Fruit fly (Drosophila melanogaster) whole organism, embryonic: ENCODE measurements around the gene eEF1delta.

Experiments
- Ada2b ChIP-seq: fragments of 200-800 bp; sonication (Bioruptor generic); IDR thresholded peaks from 2 replicates; pipeline ENCODE4 v1.3.6; 2022; ENCODE audit warnings: missing biosample characterization, missing genetic modification characterization
- Aef1 ChIP-seq: fragments of 200-800 bp; sonication (Bioruptor generic); IDR thresholded peaks from 3 replicates; pipeline ENCODE4 v1.3.6; 2022; ENCODE audit warnings: missing biosample characterization, missing genetic modification characterization
- Awh ChIP-seq: fragments of 200-800 bp; sonication (Bioruptor generic); IDR thresholded peaks from 2 replicates; pipeline ENCODE4, ENCODE4 v1.3.6; 2022; ENCODE audit warnings: missing biosample characterization, missing genetic modification characterization
- CG10543 ChIP-seq: fragments of 200-800 bp; sonication (Bioruptor generic); optimal IDR thresholded peaks from 3 replicates; lab custom pipeline; 2017; ENCODE audit warnings: missing biosample characterization, mild to moderate bottlenecking, missing genetic modification characterization, moderate library complexity
- CG11093 ChIP-seq: fragments of 200-800 bp; sonication (Bioruptor generic); IDR thresholded peaks from 3 replicates; pipeline ENCODE4 v1.3.6; 2022; ENCODE audit warnings: missing biosample characterization, missing genetic modification characterization
- CG11247 ChIP-seq: fragments of 200-800 bp; sonication (Bioruptor generic); IDR thresholded peaks from 2 replicates; pipeline ENCODE4 v1.3.6; 2022; ENCODE audit warnings: missing biosample characterization, missing genetic modification characterization
- CG11456 ChIP-seq: fragments of 200-800 bp; sonication (Bioruptor generic); IDR thresholded peaks from 3 replicates; pipeline ENCODE4 v1.3.6; 2022; ENCODE audit warnings: missing biosample characterization, missing genetic modification characterization
- CG11504 ChIP-seq: fragments of 200-800 bp; sonication (Bioruptor generic); optimal IDR thresholded peaks from 3 replicates; lab custom pipeline; 2019; ENCODE audit warnings: missing biosample characterization, mild to moderate bottlenecking, missing genetic modification characterization, moderate library complexity
- CG12744 ChIP-seq: fragments of 200-800 bp; sonication (Bioruptor generic); optimal IDR thresholded peaks from 2 replicates; lab custom pipeline; 2016; ENCODE audit warnings: missing biosample characterization, missing genetic modification characterization
- CG13894 ChIP-seq: fragments of 200-800 bp; sonication (Bioruptor generic); optimal IDR thresholded peaks from 3 replicates; lab custom pipeline; 2018; ENCODE audit warnings: missing biosample characterization, mild to moderate bottlenecking, missing genetic modification characterization, moderate library complexity
- CG17568 ChIP-seq: fragments of 200-800 bp; sonication (Bioruptor generic); optimal IDR thresholded peaks from 2 replicates; lab custom pipeline; 2018; ENCODE audit warnings: missing biosample characterization, mild to moderate bottlenecking, missing genetic modification characterization, moderate library complexity
- CG17912 ChIP-seq: fragments of 200-800 bp; sonication (Bioruptor generic); optimal IDR thresholded peaks from 2 replicates; lab custom pipeline; 2018; ENCODE audit warnings: missing biosample characterization, mild to moderate bottlenecking, missing genetic modification characterization
- CG18619 ChIP-seq: fragments of 200-800 bp; sonication (Bioruptor generic); optimal IDR thresholded peaks from 3 replicates; lab custom pipeline; 2017; ENCODE audit warnings: missing biosample characterization, mild to moderate bottlenecking, missing genetic modification characterization
- CG2712 ChIP-seq: fragments of 200-800 bp; optimal IDR thresholded peaks from 3 replicates; lab custom pipeline; 2019; ENCODE audit warnings: missing biosample characterization, mild to moderate bottlenecking, missing genetic modification characterization, moderate library complexity
- CG4360 ChIP-seq: fragments of 200-800 bp; sonication (Bioruptor generic); IDR thresholded peaks from 2 replicates; pipeline ENCODE4 v1.3.6; 2022; ENCODE audit warnings: missing biosample characterization, missing genetic modification characterization
- CG6272 ChIP-seq: fragments of 200-800 bp; sonication (Bioruptor generic); IDR thresholded peaks from 2 replicates; pipeline ENCODE4 v1.3.6; 2022; ENCODE audit warnings: missing biosample characterization, missing genetic modification characterization
- CG6689 ChIP-seq: fragments of 200-800 bp; sonication (Bioruptor generic); IDR thresholded peaks from 2 replicates; pipeline ENCODE4 v1.3.6; 2022; ENCODE audit warnings: missing biosample characterization, missing genetic modification characterization
- CG8388 ChIP-seq: fragments of 200-800 bp; sonication (Bioruptor generic); optimal IDR thresholded peaks from 2 replicates; lab custom pipeline; 2019; ENCODE audit warnings: missing biosample characterization, mild to moderate bottlenecking, missing genetic modification characterization, moderate library complexity
- CG9215 ChIP-seq: fragments of 200-800 bp; sonication (Bioruptor generic); IDR thresholded peaks from 2 replicates; pipeline ENCODE4 v1.3.6; 2022; ENCODE audit warnings: missing biosample characterization, missing genetic modification characterization
- CG9876 ChIP-seq: fragments of 200-800 bp; sonication (Bioruptor generic); optimal IDR thresholded peaks from 2 replicates; lab custom pipeline; 2016; ENCODE audit warnings: missing biosample characterization, missing genetic modification characterization
- Dp ChIP-seq: fragments of 200-800 bp; sonication (Bioruptor generic); optimal IDR thresholded peaks from 2 replicates; lab custom pipeline; 2018; ENCODE audit warnings: missing biosample characterization, mild to moderate bottlenecking, missing genetic modification characterization, moderate library complexity
- Elba2 ChIP-seq: fragments of 200-800 bp; sonication (Bioruptor generic); optimal IDR thresholded peaks from 3 replicates; lab custom pipeline; 2016; ENCODE audit warnings: missing biosample characterization, missing genetic modification characterization
- Kr ChIP-seq: fragments of 200-800 bp; sonication (Bioruptor generic); optimal IDR thresholded peaks from 2 replicates; lab custom pipeline; 2017; ENCODE audit warnings: missing biosample characterization, mild to moderate bottlenecking, missing genetic modification characterization
- Lhr ChIP-seq: fragments of 200-800 bp; sonication (Bioruptor generic); optimal IDR thresholded peaks from 3 replicates; lab custom pipeline; 2017; ENCODE audit warnings: mild to moderate bottlenecking, missing biosample characterization, missing genetic modification reagents, missing genetic modification characterization
- Lim3 ChIP-seq: fragments of 200-800 bp; sonication (Bioruptor generic); IDR thresholded peaks from 2 replicates; pipeline ENCODE4 v1.3.6; 2022; ENCODE audit warnings: missing biosample characterization, missing genetic modification characterization
- MESR4 ChIP-seq: fragments of 200-800 bp; sonication (Bioruptor generic); optimal IDR thresholded peaks from 2 replicates; lab custom pipeline; 2018; ENCODE audit warnings: missing biosample characterization, mild to moderate bottlenecking, missing genetic modification characterization, moderate library complexity
- NK7.1 ChIP-seq: fragments of 200-800 bp; sonication (Bioruptor generic); optimal IDR thresholded peaks from 3 replicates; lab custom pipeline; 2016; ENCODE audit warnings: missing biosample characterization, missing genetic modification characterization
- Neu2 ChIP-seq: fragments of 200-800 bp; sonication (Bioruptor generic); optimal IDR thresholded peaks from 3 replicates; lab custom pipeline; 2016; ENCODE audit warnings: missing biosample characterization, missing genetic modification characterization, borderline replicate concordance
- PHDP ChIP-seq: fragments of 200-800 bp; sonication (Bioruptor generic); optimal IDR thresholded peaks from 3 replicates; lab custom pipeline; 2018; ENCODE audit warnings: missing biosample characterization, mild to moderate bottlenecking, missing genetic modification characterization, moderate library complexity
- Side ChIP-seq: fragments of 200-800 bp; sonication (Bioruptor generic); optimal IDR thresholded peaks from 2 replicates; lab custom pipeline; 2016; ENCODE audit warnings: missing biosample characterization, missing genetic modification characterization
- Sox102F ChIP-seq: fragments of 200-800 bp; sonication (Bioruptor generic); optimal IDR thresholded peaks from 2 replicates; lab custom pipeline; 2018; ENCODE audit warnings: missing biosample characterization, mild to moderate bottlenecking, missing genetic modification characterization, moderate library complexity
- Vsx1 ChIP-seq: fragments of 200-800 bp; sonication (Bioruptor generic); optimal IDR thresholded peaks from 2 replicates; lab custom pipeline; 2017; ENCODE audit warnings: missing biosample characterization, mild to moderate bottlenecking, missing genetic modification characterization, missing genetic modification reagents
- ash1 ChIP-seq: fragments of 200-800 bp; sonication (Bioruptor generic); optimal IDR thresholded peaks from 2 replicates; lab custom pipeline; 2018; ENCODE audit warnings: missing biosample characterization, mild to moderate bottlenecking, missing genetic modification characterization
- bcd ChIP-seq: fragments of 200-800 bp; sonication (Bioruptor generic); optimal IDR thresholded peaks from 2 replicates; lab custom pipeline; 2017; ENCODE audit warnings: missing biosample characterization, mild to moderate bottlenecking, missing genetic modification characterization
- br ChIP-seq: fragments of >200 bp; optimal IDR thresholded peaks from 2 replicates; lab custom pipeline; 2017
- bsh ChIP-seq, 2 experiments: fragments of 200-800 bp; sonication (Bioruptor generic); optimal IDR thresholded peaks; 2 replicates each; lab custom pipeline; 2017 to 2018; ENCODE audit warnings: mild to moderate bottlenecking in 2 of 2, missing biosample characterization in 2 of 2, missing genetic modification characterization in 2 of 2, moderate library complexity in 1 of 2
- cg ChIP-seq: fragments of 200-800 bp; sonication (Bioruptor generic); optimal IDR thresholded peaks from 3 replicates; lab custom pipeline; 2019; ENCODE audit warnings: missing biosample characterization, mild to moderate bottlenecking, missing genetic modification characterization, moderate library complexity
- fru ChIP-seq: fragments of >200 bp; optimal IDR thresholded peaks from 2 replicates; lab custom pipeline; 2017
- gcm ChIP-seq: fragments of 200-800 bp; sonication (Bioruptor generic); optimal IDR thresholded peaks from 2 replicates; lab custom pipeline; 2019; ENCODE audit warnings: missing biosample characterization, mild to moderate bottlenecking, missing genetic modification characterization, moderate library complexity
- gsb ChIP-seq: fragments of 200-800 bp; sonication (Bioruptor generic); IDR thresholded peaks from 2 replicates; pipeline ENCODE4 v1.3.6; 2022; ENCODE audit warnings: missing biosample characterization, missing genetic modification characterization
- jigr1 ChIP-seq: fragments of 200-800 bp; sonication (Bioruptor generic); IDR thresholded peaks from 3 replicates; pipeline ENCODE4 v1.3.6; 2022; ENCODE audit warnings: missing biosample characterization, missing genetic modification characterization
- kah ChIP-seq: fragments of 200-800 bp; sonication (Bioruptor generic); optimal IDR thresholded peaks from 2 replicates; lab custom pipeline; 2018; ENCODE audit warnings: missing biosample characterization, mild to moderate bottlenecking, missing genetic modification characterization
- ken ChIP-seq: fragments of 200-800 bp; sonication (Bioruptor generic); IDR thresholded peaks from 3 replicates; pipeline ENCODE4 v1.3.6; 2022; ENCODE audit warnings: missing biosample characterization, missing genetic modification characterization
- pan ChIP-seq, 4 experiments: fragments of >200 bp in 3 of 4; fragments of 200-800 bp in 1 of 4; sonication (Bioruptor generic) in 1 of 4; optimal IDR thresholded peaks in 3 of 4; IDR thresholded peaks in 1 of 4; 2 replicates each; pipeline versions ENCODE4 v1.3.6 to Lab custom; 2017 to 2022; ENCODE audit warnings: missing biosample characterization in 2 of 4, missing genetic modification characterization in 2 of 4, mixed read lengths in 1 of 4
- repo ChIP-seq: fragments of 200-800 bp; sonication (Bioruptor generic); optimal IDR thresholded peaks from 2 replicates; lab custom pipeline; 2016; ENCODE audit warnings: missing biosample characterization, missing genetic modification characterization
- ro ChIP-seq: fragments of 200-800 bp; sonication (Bioruptor generic); IDR thresholded peaks from 2 replicates; pipeline ENCODE4 v1.3.6; 2022; ENCODE audit warnings: missing biosample characterization, missing genetic modification characterization
- row ChIP-seq: fragments of 200-800 bp; sonication (Bioruptor generic); IDR thresholded peaks from 3 replicates; pipeline ENCODE4 v1.3.6; 2022; ENCODE audit warnings: missing biosample characterization, missing genetic modification characterization
- shn ChIP-seq: fragments of 200-800 bp; sonication (Bioruptor generic); optimal IDR thresholded peaks from 3 replicates; lab custom pipeline; 2016; ENCODE audit warnings: missing biosample characterization, missing genetic modification characterization
- sim ChIP-seq: fragments of 200-800 bp; sonication (Bioruptor generic); IDR thresholded peaks from 2 replicates; pipeline ENCODE4 v1.3.6; 2022; ENCODE audit warnings: missing biosample characterization, missing genetic modification characterization
- unc-4 ChIP-seq: fragments of 200-800 bp; sonication (Bioruptor generic); IDR thresholded peaks from 2 replicates; pipeline ENCODE4 v1.3.6; 2022; ENCODE audit warnings: missing biosample characterization, missing genetic modification characterization; ENCODE audit not compliant: partially characterized antibody
- vfl ChIP-seq: fragments of 200-800 bp; sonication (Bioruptor generic); optimal IDR thresholded peaks from 2 replicates; lab custom pipeline; 2016; ENCODE audit warnings: missing biosample characterization, missing genetic modification characterization

The eEF1delta gene

dm6 chr2L:10263830-10264634 is 31.7 kb downstream of the eEF1delta start, which contains the start of gene REPTOR-BP (continued):
- no peak for TF ChIP-seq CG18619 (GFP tag; lab: Kevin White, UChicago)
- TF ChIP-seq bcd = no peak
- no peak for TF ChIP-seq CG11093 (GFP tag; lab: Robert Waterston, UW)
- TF ChIP-seq gcm (GFP tag; lab: Kevin White, UChicago) = no peak
- no peak for TF ChIP-seq CG9876 (GFP tag; lab: Kevin White, UChicago)
- TF ChIP-seq bsh (GFP tag; optimal IDR thresholded peaks at IDR 0.05; lab: Kevin White, UChicago) = no peak
- no peak for TF ChIP-seq CG4360
- no peak for TF ChIP-seq PHDP
- no peak for TF ChIP-seq Side (GFP tag; lab: Kevin White, UChicago)
- peak; percentile 95 for TF ChIP-seq cg (GFP tag; lab: Kevin White, UChicago)
- no peak for TF ChIP-seq Lim3
- TF ChIP-seq CG11504 (tag; lab: Kevin White, UChicago) = no peak
- TF ChIP-seq vfl (GFP tag; lab: Kevin White, UChicago) = no peak
- TF ChIP-seq fru (lab: Kevin White, UChicago) = no peak
- no peak for TF ChIP-seq CG11456 (GFP tag; lab: Robert Waterston, UW)
- no peak for TF ChIP-seq sim
- peak; percentile 48 for TF ChIP-seq Elba2
- TF ChIP-seq Lhr (GFP tag; lab: Kevin White, UChicago) = no peak
- TF ChIP-seq Dp (GFP tag; lab: Kevin White, UChicago) = peak; percentile 41
- TF ChIP-seq CG17568 (GFP tag; lab: Kevin White, UChicago) = peak; percentile 14
- no peak for TF ChIP-seq Awh (GFP tag; lab: Robert Waterston, UW)
- peak; percentile 83 for TF ChIP-seq MESR4 (GFP tag; lab: Kevin White, UChicago)
- no peak for TF ChIP-seq CG13894 (tag; lab: Kevin White, UChicago)
- TF ChIP-seq ash1 (GFP tag; lab: Kevin White, UChicago) = no peak
- TF ChIP-seq Neu2 (GFP tag; lab: Kevin White, UChicago) = no peak
- no peak for TF ChIP-seq repo (GFP tag; lab: Kevin White, UChicago)
- TF ChIP-seq Sox102F = no peak
- TF ChIP-seq CG10543 = no peak
- no peak for TF ChIP-seq NK7.1 (GFP tag; lab: Kevin White, UChicago)
- no peak for TF ChIP-seq ro
- no peak for TF ChIP-seq Vsx1 (GFP tag; lab: Kevin White, UChicago)
- TF ChIP-seq unc-4 (GFP tag; lab: Robert Waterston, UW) = no peak
- no peak for TF ChIP-seq CG8388 (GFP tag; lab: Kevin White, UChicago)

DNA sequence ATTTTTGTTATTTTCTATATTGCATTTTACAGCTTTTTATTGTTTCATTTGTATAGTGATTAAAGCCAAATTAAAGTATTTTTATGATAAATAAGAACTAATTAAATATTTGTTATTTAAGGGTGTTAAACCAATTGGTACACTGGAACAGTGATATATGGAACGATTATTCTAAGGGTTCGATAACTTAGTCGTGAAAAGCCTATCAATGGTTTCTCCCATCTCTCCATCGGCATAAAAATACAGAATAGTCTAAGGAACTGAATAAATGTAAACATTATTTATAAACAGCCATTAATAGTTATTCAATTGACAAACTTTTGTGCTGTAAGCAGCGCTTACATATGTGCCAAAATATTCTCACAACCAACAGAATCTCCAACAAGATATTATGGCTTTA is 32.8 kb downstream of the eEF1delta start, which contains the start of gene Mob3:
TSS of gene Mob3 (plus strand) at position 208 of the 400 bp plus-strand sequence.
- TF ChIP-seq CG9215 (GFP tag; lab: Robert Waterston, UW) (no peak), Ada2b (GFP tag; lab: Robert Waterston, UW) (no peak), jigr1 (GFP tag; lab: Robert Waterston, UW) (no peak), CG6689 (GFP tag; lab: Robert Waterston, UW) (no peak), br (lab: Kevin White, UChicago) (no peak), CG2712 (tag; lab: Kevin White, UChicago) (peak; percentile 22), shn (GFP tag; lab: Kevin White, UChicago) (no peak), ken (GFP tag; lab: Robert Waterston, UW) (no peak), Kr (GFP tag; lab: Kevin White, UChicago) (no peak), pan (optimal IDR thresholded peaks at IDR 0.05; lab: Kevin White, UChicago) (no peak), pan (GFP tag; optimal IDR thresholded peaks at IDR 0.05 in 1 of 2, IDR thresholded peaks at IDR 0.05 in 1 of 2) (no peak), CG12744 (GFP tag; lab: Kevin White, UChicago) (no peak), CG17912 (no peak), row (GFP tag; lab: Robert Waterston, UW) (peak; percentile 42; the same call in 1 of the 3 replicates), gsb (GFP tag; lab: Robert Waterston, UW) (no peak), ash1 (GFP tag; lab: Kevin White, UChicago) (no peak), Aef1 (GFP tag; lab: Robert Waterston, UW) (no peak), kah (GFP tag; lab: Kevin White, UChicago) (no peak), CG11247 (GFP tag; lab: Robert Waterston, UW) (no peak), CG8388 (GFP tag; lab: Kevin White, UChicago) (no peak), CG6272 (GFP tag; lab: Robert Waterston, UW) (no peak)
